Worm (Caenorhabditis elegans) whole organism, early embryonic: ENCODE results near the gene madf-4.

Experiments
- B0310.2 ChIP-seq: sonication (generic microtip); optimal IDR thresholded peaks from 2 replicates; lab custom pipeline; 2016; ENCODE audit warnings: mild to moderate bottlenecking, missing genetic modification characterization, missing compliant biosample characterization
- F13C5.2 ChIP-seq: sonication (generic microtip); optimal IDR thresholded peaks from 2 replicates; lab custom pipeline; 2017; ENCODE audit warnings: mild to moderate bottlenecking, missing genetic modification characterization, inconsistent platforms, missing compliant biosample characterization
- aly-1 ChIP-seq: sonication (generic microtip); optimal IDR thresholded peaks from 2 replicates; lab custom pipeline; 2016; ENCODE audit warnings: missing genetic modification characterization, missing compliant biosample characterization
- ama-1 ChIP-seq: fragments of 150-350 bp; optimal IDR thresholded peaks from 2 replicates; lab custom pipeline; 2014
- ceh-13 ChIP-seq: fragments of 200-800 bp; sonication (Bioruptor generic); optimal IDR thresholded peaks from 2 replicates; lab custom pipeline; 2018; ENCODE audit warnings: mild to moderate bottlenecking, missing genetic modification characterization, missing compliant biosample characterization
- flt-1 ChIP-seq: fragments of 200-800 bp; sonication (Bioruptor generic); IDR thresholded peaks from 2 replicates; pipeline ENCODE4 v1.3.6; 2022; ENCODE audit warnings: missing genetic modification characterization, missing compliant biosample characterization
- hmg-4 ChIP-seq: fragments of 200-800 bp; sonication (Bioruptor generic); optimal IDR thresholded peaks from 2 replicates; lab custom pipeline; 2018; ENCODE audit warnings: mild to moderate bottlenecking, missing genetic modification characterization, missing compliant biosample characterization
- hnd-1 ChIP-seq: sonication (generic microtip); optimal IDR thresholded peaks from 2 replicates; lab custom pipeline; 2016; ENCODE audit warnings: missing genetic modification characterization, missing compliant biosample characterization
- pes-1 ChIP-seq: fragments of 200-800 bp; sonication (Bioruptor generic); IDR thresholded peaks from 2 replicates; pipeline ENCODE4 v1.3.6; 2022; ENCODE audit warnings: missing genetic modification reagents, missing genetic modification characterization, missing compliant biosample characterization
- sea-1 ChIP-seq: fragments of 200-800 bp; sonication (Bioruptor generic); conservative IDR thresholded peaks from 2 replicates; pipeline ENCODE4 v1.3.6; 2022; ENCODE audit warnings: missing genetic modification characterization, missing compliant biosample characterization
- tbx-11 ChIP-seq: fragments of 200-800 bp; sonication (Bioruptor generic); IDR thresholded peaks from 2 replicates; pipeline ENCODE4 v1.3.6; 2022; ENCODE audit warnings: missing genetic modification characterization, missing compliant biosample characterization
- tbx-37 ChIP-seq: fragments of 200-800 bp; sonication (Bioruptor generic); conservative IDR thresholded peaks from 2 replicates; pipeline ENCODE4 v1.3.6; 2022; ENCODE audit warnings: missing genetic modification reagents, missing genetic modification characterization, missing compliant biosample characterization

- TF ChIP-seq ama-1 (lab: Kevin White, UChicago): no peak
- no peak for TF ChIP-seq tbx-11 (GFP tag; lab: Robert Waterston, UW)
- TF ChIP-seq hmg-4 (GFP tag; lab: Kevin White, UChicago): no peak
- TF ChIP-seq F13C5.2 (tag; lab: Kevin White, UChicago): no peak
- TF ChIP-seq aly-1 (tag; lab: Kevin White, UChicago): no peak
- no peak for TF ChIP-seq sea-1
- no peak for TF ChIP-seq hnd-1 (tag; lab: Kevin White, UChicago)
- no peak for TF ChIP-seq B0310.2 (tag; lab: Kevin White, UChicago)
- no peak for TF ChIP-seq flt-1 (GFP tag; lab: Robert Waterston, UW)
- TF ChIP-seq pes-1 (GFP tag; lab: Robert Waterston, UW): no peak
- no peak for TF ChIP-seq ceh-13 (GFP tag; lab: Kevin White, UChicago)
- no peak for TF ChIP-seq tbx-37
Measured at ce11 chrV:9976138-9976537, 13.8 kb upstream of the madf-4 start, which contains the start of gene unc-41.
